Fruit fly (Drosophila melanogaster) whole organism, embryonic: ENCODE results near the gene alphaCOP.

Experiments used
- CG10209 ChIP-seq: fragments of 200-800 bp; sonication (Bioruptor generic); optimal IDR thresholded peaks from 3 replicates; lab custom pipeline; 2017; ENCODE audit warnings: missing biosample characterization, mild to moderate bottlenecking, missing genetic modification characterization, missing genetic modification reagents
- CG10274 ChIP-seq: fragments of 200-800 bp; sonication (Bioruptor generic); optimal IDR thresholded peaks from 3 replicates; lab custom pipeline; 2017; ENCODE audit warnings: missing biosample characterization, mild to moderate bottlenecking, missing genetic modification characterization
- CG10431 ChIP-seq: fragments of 200-800 bp; sonication (Bioruptor generic); optimal IDR thresholded peaks from 3 replicates; lab custom pipeline; 2018; ENCODE audit warnings: missing biosample characterization, mild to moderate bottlenecking, missing genetic modification characterization
- CG10462 ChIP-seq: fragments of 200-800 bp; sonication (Bioruptor generic); optimal IDR thresholded peaks from 2 replicates; lab custom pipeline; 2016; ENCODE audit warnings: missing biosample characterization, missing genetic modification characterization
- CG11560 ChIP-seq: fragments of 200-800 bp; sonication (Bioruptor generic); IDR thresholded peaks from 3 replicates; pipeline ENCODE4 v1.3.6; 2022; ENCODE audit warnings: missing biosample characterization, missing genetic modification characterization
- CG12071 ChIP-seq: fragments of 200-800 bp; sonication (Bioruptor generic); optimal IDR thresholded peaks from 3 replicates; lab custom pipeline; 2018; ENCODE audit warnings: missing biosample characterization, mild to moderate bottlenecking, missing genetic modification characterization
- CG12155 ChIP-seq: fragments of 200-800 bp; sonication (Bioruptor generic); optimal IDR thresholded peaks from 3 replicates; lab custom pipeline; 2016; ENCODE audit warnings: missing biosample characterization, missing genetic modification characterization
- CG12942 ChIP-seq: fragments of 200-800 bp; sonication (Bioruptor generic); optimal IDR thresholded peaks from 3 replicates; lab custom pipeline; 2016; ENCODE audit warnings: missing biosample characterization, missing genetic modification characterization
- CG15269 ChIP-seq: fragments of 200-800 bp; sonication (Bioruptor generic); optimal IDR thresholded peaks from 2 replicates; lab custom pipeline; 2018; ENCODE audit warnings: missing biosample characterization, mild to moderate bottlenecking, missing genetic modification characterization, moderate library complexity
- CG1647 ChIP-seq: fragments of 200-800 bp; sonication (Bioruptor generic); optimal IDR thresholded peaks from 3 replicates; lab custom pipeline; 2016; ENCODE audit warnings: missing biosample characterization, missing genetic modification characterization
- CG16779 ChIP-seq: fragments of 200-800 bp; sonication (Bioruptor generic); IDR thresholded peaks from 2 replicates; pipeline ENCODE4 v1.3.6; 2022; ENCODE audit warnings: missing biosample characterization, missing genetic modification characterization
- CG1832 ChIP-seq: fragments of 200-800 bp; sonication (Bioruptor generic); optimal IDR thresholded peaks from 2 replicates; lab custom pipeline; 2017; ENCODE audit warnings: missing biosample characterization, mild to moderate bottlenecking, missing genetic modification characterization, inconsistent platforms
- CG30431 ChIP-seq: fragments of 200-800 bp; sonication (Bioruptor generic); optimal IDR thresholded peaks from 2 replicates; lab custom pipeline; 2017; ENCODE audit warnings: missing biosample characterization, missing genetic modification characterization
- CG31365 ChIP-seq: fragments of 200-800 bp; sonication (Bioruptor generic); optimal IDR thresholded peaks from 2 replicates; lab custom pipeline; 2018; ENCODE audit warnings: missing biosample characterization, mild to moderate bottlenecking, missing genetic modification characterization
- CG3281 ChIP-seq: fragments of 200-800 bp; sonication (Bioruptor generic); optimal IDR thresholded peaks from 3 replicates; lab custom pipeline; 2017; ENCODE audit warnings: missing biosample characterization, mild to moderate bottlenecking, missing genetic modification characterization
- CG6683 ChIP-seq: fragments of 200-800 bp; sonication (Bioruptor generic); optimal IDR thresholded peaks from 2 replicates; lab custom pipeline; 2017; ENCODE audit warnings: missing biosample characterization, mild to moderate bottlenecking, missing genetic modification characterization, missing genetic modification reagents
- CG6791 ChIP-seq: fragments of 200-800 bp; sonication (Bioruptor generic); IDR thresholded peaks from 3 replicates; pipeline ENCODE4 v1.3.6; 2022; ENCODE audit warnings: missing biosample characterization, missing genetic modification characterization; ENCODE audit not compliant: partially characterized antibody
- CG8359 ChIP-seq: fragments of 200-800 bp; sonication (Bioruptor generic); optimal IDR thresholded peaks from 2 replicates; lab custom pipeline; 2017; ENCODE audit warnings: missing biosample characterization, mild to moderate bottlenecking, missing genetic modification characterization, borderline replicate concordance
- CG9817 ChIP-seq: fragments of 200-800 bp; sonication (Bioruptor generic); optimal IDR thresholded peaks from 2 replicates; lab custom pipeline; 2018; ENCODE audit warnings: missing biosample characterization, mild to moderate bottlenecking, missing genetic modification characterization, moderate library complexity
- CG9876 ChIP-seq: fragments of 200-800 bp; sonication (Bioruptor generic); optimal IDR thresholded peaks from 2 replicates; lab custom pipeline; 2016; ENCODE audit warnings: missing biosample characterization, missing genetic modification characterization
- Ets97D ChIP-seq: fragments of 200-800 bp; sonication (Bioruptor generic); optimal IDR thresholded peaks from 3 replicates; lab custom pipeline; 2016; ENCODE audit warnings: missing biosample characterization, missing genetic modification characterization
- Fer3 ChIP-seq: fragments of 200-800 bp; sonication (Bioruptor generic); optimal IDR thresholded peaks from 2 replicates; lab custom pipeline; 2018; ENCODE audit warnings: missing biosample characterization, mild to moderate bottlenecking, missing genetic modification characterization, moderate library complexity
- HHEX ChIP-seq: fragments of 200-800 bp; sonication (Bioruptor generic); optimal IDR thresholded peaks from 3 replicates; lab custom pipeline; 2017; ENCODE audit warnings: missing biosample characterization, mild to moderate bottlenecking, missing genetic modification characterization, missing genetic modification reagents
- Hr39 ChIP-seq: fragments of >200 bp; optimal IDR thresholded peaks from 2 replicates; lab custom pipeline; 2017
- Hr78 ChIP-seq, 2 experiments: fragments of 200-800 bp in 1 of 2; fragments of >200 bp in 1 of 2; sonication (Bioruptor generic) in 1 of 2; optimal IDR thresholded peaks; 2 replicates each; lab custom pipeline; 2017 to 2019; ENCODE audit warnings: missing biosample characterization in 2 of 2, missing genetic modification characterization in 2 of 2, mild to moderate bottlenecking in 1 of 2, moderate library complexity in 1 of 2
- Optix ChIP-seq: fragments of 200-800 bp; sonication (Bioruptor generic); IDR thresholded peaks from 3 replicates; pipeline ENCODE4 v1.3.6; 2022; ENCODE audit warnings: missing biosample characterization, missing genetic modification characterization
- Rfx ChIP-seq: fragments of 200-800 bp; sonication (Bioruptor generic); IDR thresholded peaks from 2 replicates; pipeline ENCODE4 v1.3.6; 2022; ENCODE audit warnings: missing biosample characterization, missing genetic modification characterization
- ac ChIP-seq: fragments of 200-800 bp; sonication (Bioruptor generic); optimal IDR thresholded peaks from 3 replicates; lab custom pipeline; 2017; ENCODE audit warnings: missing biosample characterization, mild to moderate bottlenecking, missing genetic modification characterization
- al ChIP-seq: fragments of 200-800 bp; sonication (Bioruptor generic); IDR thresholded peaks from 2 replicates; pipeline ENCODE4 v1.3.6; 2022; ENCODE audit warnings: missing biosample characterization, missing genetic modification characterization
- az2 ChIP-seq: fragments of 200-800 bp; sonication (Bioruptor generic); optimal IDR thresholded peaks from 3 replicates; lab custom pipeline; 2016; ENCODE audit warnings: missing biosample characterization, missing genetic modification characterization
- bab2 ChIP-seq: fragments of 200-800 bp; sonication (Bioruptor generic); optimal IDR thresholded peaks from 2 replicates; lab custom pipeline; 2016; ENCODE audit warnings: missing biosample characterization, missing genetic modification characterization
- bbx ChIP-seq: fragments of 200-800 bp; sonication (Bioruptor generic); IDR thresholded peaks from 2 replicates; pipeline ENCODE4 v1.3.6; 2022; ENCODE audit warnings: missing biosample characterization, missing genetic modification characterization; ENCODE audit not compliant: partially characterized antibody
- exex ChIP-seq: fragments of 200-800 bp; sonication (Bioruptor generic); optimal IDR thresholded peaks from 4 replicates; lab custom pipeline; 2018; ENCODE audit warnings: missing biosample characterization, mild to moderate bottlenecking, missing genetic modification characterization, moderate library complexity
- hkb ChIP-seq, 2 experiments: fragments of 200-800 bp in 1 of 2; fragments of >200 bp in 1 of 2; sonication (Bioruptor generic) in 1 of 2; IDR thresholded peaks in 1 of 2; optimal IDR thresholded peaks in 1 of 2; 2 replicates each; pipeline versions ENCODE4 v1.3.6 to Lab custom; 2017 to 2022; ENCODE audit warnings: missing biosample characterization in 1 of 2, missing genetic modification characterization in 1 of 2
- kah ChIP-seq: fragments of 200-800 bp; sonication (Bioruptor generic); optimal IDR thresholded peaks from 2 replicates; lab custom pipeline; 2018; ENCODE audit warnings: missing biosample characterization, mild to moderate bottlenecking, missing genetic modification characterization
- kni ChIP-seq: fragments of 200-800 bp; sonication (Bioruptor generic); optimal IDR thresholded peaks from 3 replicates; lab custom pipeline; 2017; ENCODE audit warnings: mild to moderate bottlenecking, missing biosample characterization, missing genetic modification reagents, missing genetic modification characterization
- lab ChIP-seq: fragments of 200-800 bp; sonication (Bioruptor generic); optimal IDR thresholded peaks from 3 replicates; lab custom pipeline; 2017; ENCODE audit warnings: missing biosample characterization, missing genetic modification characterization, mild to moderate bottlenecking, moderate library complexity, missing genetic modification reagents
- lola ChIP-seq, 3 experiments: fragments of >200 bp in 2 of 3; fragments of 200-800 bp in 1 of 3; sonication (Bioruptor generic) in 1 of 3; optimal IDR thresholded peaks; 2 replicates each; lab custom pipeline; 2017 to 2019; ENCODE audit warnings: missing biosample characterization in 3 of 3, missing genetic modification characterization in 3 of 3, mild to moderate bottlenecking in 1 of 3, moderate library complexity in 1 of 3
- lov ChIP-seq, 2 experiments: fragments of 200-800 bp in 1 of 2; fragments of >200 bp in 1 of 2; sonication (Bioruptor generic) in 1 of 2; IDR thresholded peaks in 1 of 2; optimal IDR thresholded peaks in 1 of 2; 2 replicates in 1 of 2; 3 replicates in 1 of 2; pipeline versions ENCODE4 v1.3.6 to Lab custom; 2017 to 2022; ENCODE audit warnings: missing biosample characterization in 1 of 2, missing genetic modification characterization in 1 of 2
- mam ChIP-seq: fragments of 200-800 bp; sonication (Bioruptor generic); optimal IDR thresholded peaks from 3 replicates; lab custom pipeline; 2016; ENCODE audit warnings: missing biosample characterization, missing genetic modification characterization
- oc ChIP-seq: fragments of 200-800 bp; sonication (Bioruptor generic); optimal IDR thresholded peaks from 2 replicates; lab custom pipeline; 2018; ENCODE audit warnings: missing biosample characterization, mild to moderate bottlenecking, missing genetic modification characterization, moderate library complexity
- pan ChIP-seq, 4 experiments: fragments of >200 bp in 3 of 4; fragments of 200-800 bp in 1 of 4; sonication (Bioruptor generic) in 1 of 4; optimal IDR thresholded peaks in 3 of 4; IDR thresholded peaks in 1 of 4; 2 replicates each; pipeline versions ENCODE4 v1.3.6 to Lab custom; 2017 to 2022; ENCODE audit warnings: missing biosample characterization in 2 of 4, missing genetic modification characterization in 2 of 4, mixed read lengths in 1 of 4
- sqz ChIP-seq: fragments of 200-800 bp; sonication (Bioruptor generic); optimal IDR thresholded peaks from 3 replicates; lab custom pipeline; 2018; ENCODE audit warnings: missing biosample characterization, mild to moderate bottlenecking, missing genetic modification characterization
- ssp ChIP-seq: fragments of 200-800 bp; sonication (Bioruptor generic); IDR thresholded peaks from 2 replicates; pipeline ENCODE4 v1.3.6; 2022; ENCODE audit warnings: missing biosample characterization, missing genetic modification characterization
- tap ChIP-seq: fragments of 200-800 bp; optimal IDR thresholded peaks from 3 replicates; lab custom pipeline; 2019; ENCODE audit warnings: missing biosample characterization, mild to moderate bottlenecking, missing genetic modification characterization, moderate library complexity
- wek ChIP-seq: fragments of 200-800 bp; sonication (Bioruptor generic); optimal IDR thresholded peaks from 3 replicates; lab custom pipeline; 2018; ENCODE audit warnings: missing biosample characterization, mild to moderate bottlenecking, missing genetic modification characterization, moderate library complexity

Gene alphaCOP

DNA sequence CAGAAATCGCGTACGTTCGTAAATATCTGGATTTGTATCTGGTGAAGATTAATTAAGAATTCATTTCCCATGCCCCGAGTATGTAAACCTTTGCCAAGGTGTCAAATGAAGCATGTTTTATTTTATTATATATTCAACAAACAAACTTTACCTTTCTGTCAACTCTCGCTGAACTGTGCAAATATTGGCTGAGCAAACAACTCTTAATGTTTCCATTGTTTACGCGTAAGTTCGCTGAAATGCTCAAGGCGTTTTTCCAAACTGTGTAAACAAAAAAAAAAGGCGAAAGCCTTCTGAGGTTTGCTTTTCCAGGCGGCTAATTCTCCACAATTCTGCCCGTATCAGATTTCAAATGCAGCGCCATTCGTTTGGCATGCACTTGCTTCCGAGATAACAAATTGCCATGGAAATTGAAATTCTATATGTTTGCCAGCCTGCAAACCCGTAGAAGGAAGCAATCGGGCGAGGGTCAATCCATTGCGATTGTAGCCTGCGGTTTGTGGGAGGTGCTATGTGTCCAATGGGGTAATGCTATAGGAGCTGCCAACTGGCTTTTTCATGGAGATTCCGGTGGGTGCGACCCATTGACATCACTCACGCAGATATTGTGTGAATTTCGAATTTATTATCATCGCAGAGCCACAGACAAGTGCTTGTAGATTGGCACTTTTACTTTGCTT is 53.2 kb downstream of the alphaCOP start (continued):
- TF ChIP-seq CG9817 (tag; lab: Kevin White, UChicago) (peak; percentile 78), Hr78 (GFP tag; optimal IDR thresholded peaks at IDR 0.05; lab: Kevin White, UChicago) (no peak), kah (GFP tag; lab: Kevin White, UChicago) (peak; percentile 47), CG10274 (peak; percentile 71), Fer3 (peak; percentile 88), lola (GFP tag; optimal IDR thresholded peaks at IDR 0.05; lab: Kevin White, UChicago) (no peak), lov (optimal IDR thresholded peaks at IDR 0.05; lab: Kevin White, UChicago) (no peak), lov (GFP tag; IDR thresholded peaks at IDR 0.05; lab: Robert Waterston, UW) (0 out of 3 replicates have a peak, but pooled peaks have one; percentile 31), lab (GFP tag; lab: Kevin White, UChicago) (peak; percentile 97), CG31365 (tag; lab: Kevin White, UChicago) (peak; percentile 79), exex (tag; lab: Kevin White, UChicago) (peak; percentile 63), az2 (GFP tag; lab: Kevin White, UChicago) (no peak), al (GFP tag; lab: Robert Waterston, UW) (0 out of 2 replicates have a peak, but pooled peaks have one; percentile 16), CG11560 (tag; lab: Robert Waterston, UW) (no peak), Hr39 (lab: Kevin White, UChicago) (no peak), CG10462 (GFP tag; lab: Kevin White, UChicago) (no peak), CG3281 (GFP tag; lab: Kevin White, UChicago) (peak; percentile 93), ac (GFP tag; lab: Kevin White, UChicago) (no peak), CG12071 (GFP tag; lab: Kevin White, UChicago) (peak; percentile 94), ssp (GFP tag; lab: Robert Waterston, UW) (no peak), Ets97D (peak; percentile 21), Rfx (peak; percentile 82), pan (optimal IDR thresholded peaks at IDR 0.05; lab: Kevin White, UChicago) (no peak), pan (GFP tag; optimal IDR thresholded peaks at IDR 0.05 in 1 of 2, IDR thresholded peaks at IDR 0.05 in 1 of 2) (peak in 1 of 2 experiments; percentile 55), CG6683 (GFP tag; lab: Kevin White, UChicago) (peak; percentile 79), CG8359 (GFP tag; lab: Kevin White, UChicago) (peak; percentile 30), hkb (optimal IDR thresholded peaks at IDR 0.05; lab: Kevin White, UChicago) (no peak), hkb (GFP tag; IDR thresholded peaks at IDR 0.05; lab: Robert Waterston, UW) (peak; percentile 80), HHEX (GFP tag; lab: Kevin White, UChicago) (peak; percentile 91), oc (tag; lab: Kevin White, UChicago) (no peak), CG9876 (GFP tag; lab: Kevin White, UChicago) (peak; percentile 3), bbx (GFP tag; lab: Robert Waterston, UW) (no peak), CG6791 (GFP tag; lab: Robert Waterston, UW) (no peak), CG16779 (GFP tag; lab: Robert Waterston, UW) (0 out of 2 replicates have a peak, but pooled peaks have one; percentile 34), CG1832 (GFP tag; lab: Kevin White, UChicago) (no peak), CG1647 (GFP tag; lab: Kevin White, UChicago) (peak; percentile 81), Optix (no peak), CG30431 (GFP tag; lab: Kevin White, UChicago) (no peak), tap (tag; lab: Kevin White, UChicago) (no peak), CG12155 (peak; percentile 46), kni (GFP tag; lab: Kevin White, UChicago) (no peak), CG15269 (tag; lab: Kevin White, UChicago) (peak; percentile 67), CG10209 (GFP tag; lab: Kevin White, UChicago) (peak; percentile 82), mam (GFP tag; lab: Kevin White, UChicago) (peak; percentile 62), sqz (GFP tag; lab: Kevin White, UChicago) (no peak), bab2 (GFP tag; lab: Kevin White, UChicago) (peak; percentile 63), CG12942 (peak; percentile 38), CG10431 (GFP tag; lab: Kevin White, UChicago) (no peak), wek (peak; percentile 65)
